Worm (Caenorhabditis elegans) whole organism, early embryonic: ENCODE results near the gene ife-3.

Source experiments
- B0310.2 ChIP-seq: sonication (generic microtip); optimal IDR thresholded peaks from 2 replicates; lab custom pipeline; 2016; ENCODE audit warnings: mild to moderate bottlenecking, missing genetic modification characterization, missing compliant biosample characterization
- F13C5.2 ChIP-seq: sonication (generic microtip); optimal IDR thresholded peaks from 2 replicates; lab custom pipeline; 2017; ENCODE audit warnings: mild to moderate bottlenecking, missing genetic modification characterization, inconsistent platforms, missing compliant biosample characterization
- aly-1 ChIP-seq: sonication (generic microtip); optimal IDR thresholded peaks from 2 replicates; lab custom pipeline; 2016; ENCODE audit warnings: missing genetic modification characterization, missing compliant biosample characterization
- ama-1 ChIP-seq: fragments of 150-350 bp; optimal IDR thresholded peaks from 2 replicates; lab custom pipeline; 2014
- ceh-13 ChIP-seq: fragments of 200-800 bp; sonication (Bioruptor generic); optimal IDR thresholded peaks from 2 replicates; lab custom pipeline; 2018; ENCODE audit warnings: mild to moderate bottlenecking, missing genetic modification characterization, missing compliant biosample characterization
- ceh-36 ChIP-seq: sonication (generic microtip); optimal IDR thresholded peaks from 2 replicates; lab custom pipeline; 2016; ENCODE audit warnings: missing genetic modification characterization, inconsistent platforms, missing compliant biosample characterization
- ets-7 ChIP-seq: sonication (generic microtip); optimal IDR thresholded peaks from 2 replicates; lab custom pipeline; 2016; ENCODE audit warnings: missing genotype, missing genetic modification characterization, missing compliant biosample characterization
- flt-1 ChIP-seq: fragments of 200-800 bp; sonication (Bioruptor generic); IDR thresholded peaks from 2 replicates; pipeline ENCODE4 v1.3.6; 2022; ENCODE audit warnings: missing genetic modification characterization, missing compliant biosample characterization
- hmbx-1 ChIP-seq: sonication (generic microtip); optimal IDR thresholded peaks from 2 replicates; lab custom pipeline; 2016; ENCODE audit warnings: mild to moderate bottlenecking, missing genetic modification characterization, missing compliant biosample characterization
- hmg-4 ChIP-seq: fragments of 200-800 bp; sonication (Bioruptor generic); optimal IDR thresholded peaks from 2 replicates; lab custom pipeline; 2018; ENCODE audit warnings: mild to moderate bottlenecking, missing genetic modification characterization, missing compliant biosample characterization
- hnd-1 ChIP-seq: sonication (generic microtip); optimal IDR thresholded peaks from 2 replicates; lab custom pipeline; 2016; ENCODE audit warnings: missing genetic modification characterization, missing compliant biosample characterization
- pes-1 ChIP-seq: fragments of 200-800 bp; sonication (Bioruptor generic); IDR thresholded peaks from 2 replicates; pipeline ENCODE4 v1.3.6; 2022; ENCODE audit warnings: missing genetic modification reagents, missing genetic modification characterization, missing compliant biosample characterization
- scrt-1 ChIP-seq: fragments of 200-800 bp; sonication (Bioruptor generic); IDR thresholded peaks from 2 replicates; pipeline ENCODE4 v1.3.6; 2022; ENCODE audit warnings: missing genetic modification characterization, missing compliant biosample characterization
- sea-1 ChIP-seq: fragments of 200-800 bp; sonication (Bioruptor generic); conservative IDR thresholded peaks from 2 replicates; pipeline ENCODE4 v1.3.6; 2022; ENCODE audit warnings: missing genetic modification characterization, missing compliant biosample characterization
- tbx-11 ChIP-seq: fragments of 200-800 bp; sonication (Bioruptor generic); IDR thresholded peaks from 2 replicates; pipeline ENCODE4 v1.3.6; 2022; ENCODE audit warnings: missing genetic modification characterization, missing compliant biosample characterization
- tbx-37 ChIP-seq: fragments of 200-800 bp; sonication (Bioruptor generic); conservative IDR thresholded peaks from 2 replicates; pipeline ENCODE4 v1.3.6; 2022; ENCODE audit warnings: missing genetic modification reagents, missing genetic modification characterization, missing compliant biosample characterization
- tra-4 ChIP-seq: sonication (generic microtip); optimal IDR thresholded peaks from 2 replicates; lab custom pipeline; 2017; ENCODE audit warnings: missing genetic modification characterization, missing compliant biosample characterization

Gene ife-3

DNA sequence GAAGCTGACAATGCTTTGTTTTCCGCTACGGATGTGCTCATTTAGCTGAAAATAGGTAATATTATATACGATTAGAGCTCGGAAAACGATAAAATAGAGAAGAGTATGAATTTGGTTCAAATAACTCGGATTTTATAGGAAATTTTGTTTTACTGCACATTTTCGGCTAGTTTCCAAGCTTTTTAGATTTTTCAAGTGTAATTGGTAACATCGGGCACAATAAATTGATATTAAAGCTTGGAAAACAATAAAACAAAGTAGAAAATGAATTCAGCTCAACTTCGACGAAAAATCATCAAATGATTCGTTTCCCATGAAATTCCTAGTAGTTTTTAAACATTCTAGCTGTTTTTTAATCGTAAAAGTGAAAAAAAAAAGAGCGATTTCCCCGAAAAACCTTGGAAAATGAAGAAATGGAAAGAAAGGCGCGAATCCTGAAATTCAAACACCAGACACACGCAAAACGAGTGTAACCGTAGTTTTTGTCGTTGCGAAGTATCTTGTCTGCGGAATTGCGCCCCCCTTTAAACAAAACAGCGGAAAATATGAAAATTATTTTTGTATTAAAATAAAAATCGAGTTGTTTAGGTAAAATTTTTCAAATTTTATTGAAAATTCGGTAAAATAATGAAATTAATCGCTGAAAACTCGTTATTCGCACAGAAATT is at the start of gene ife-3:
ife-3 (minus strand) TSS at position 51 of the 668 bp plus-strand sequence.
- no peak for TF ChIP-seq scrt-1

ce11 chrV:55946-56345 is 48.3 kb upstream of the ife-3 start, which contains the start of gene srt-52:
TSS of gene srt-52 (minus strand) at chrV:56046.
- TF ChIP-seq aly-1 (tag; lab: Kevin White, UChicago): no peak
- TF ChIP-seq tra-4 (tag; lab: Kevin White, UChicago): no peak
- TF ChIP-seq ets-7 (tag; lab: Kevin White, UChicago): no peak
- TF ChIP-seq flt-1 (GFP tag; lab: Robert Waterston, UW): no peak
- no peak for TF ChIP-seq tbx-37 (GFP tag; lab: Robert Waterston, UW)
- no peak for TF ChIP-seq F13C5.2 (tag; lab: Kevin White, UChicago)
- TF ChIP-seq ama-1 (lab: Kevin White, UChicago): no peak
- TF ChIP-seq sea-1 (GFP tag; lab: Robert Waterston, UW): no peak
- no peak for TF ChIP-seq tbx-11
- no peak for TF ChIP-seq pes-1
- no peak for TF ChIP-seq hnd-1 (tag; lab: Kevin White, UChicago)
- no peak for TF ChIP-seq B0310.2 (tag; lab: Kevin White, UChicago)
- TF ChIP-seq hmg-4: no peak
- TF ChIP-seq scrt-1: no peak
- TF ChIP-seq hmbx-1 (tag; lab: Kevin White, UChicago): no peak
- no peak for TF ChIP-seq ceh-13 (GFP tag; lab: Kevin White, UChicago)
- TF ChIP-seq ceh-36: no peak

- TF ChIP-seq hnd-1 (tag; lab: Kevin White, UChicago): peak; percentile 52
- TF ChIP-seq scrt-1: peak; percentile 82
- peak; percentile 72 for TF ChIP-seq ets-7 (tag; lab: Kevin White, UChicago)
- TF ChIP-seq F13C5.2 (tag; lab: Kevin White, UChicago): peak; percentile 65
- peak; percentile 71 for TF ChIP-seq ceh-36
- TF ChIP-seq ceh-13 (GFP tag; lab: Kevin White, UChicago): peak; percentile 60
- TF ChIP-seq hmbx-1 (tag; lab: Kevin White, UChicago): no peak
- TF ChIP-seq aly-1 (tag; lab: Kevin White, UChicago): peak; percentile 70
- TF ChIP-seq tbx-37 (GFP tag; lab: Robert Waterston, UW): peak; percentile 73
- peak; percentile 73; the same call in 1 of the 2 replicates for TF ChIP-seq sea-1 (GFP tag; lab: Robert Waterston, UW)
- TF ChIP-seq tbx-11: peak; percentile 77
- peak; percentile 75; the same call in 1 of the 2 replicates for TF ChIP-seq flt-1 (GFP tag; lab: Robert Waterston, UW)
- TF ChIP-seq B0310.2 (tag; lab: Kevin White, UChicago): peak; percentile 51
- no peak for TF ChIP-seq ama-1 (lab: Kevin White, UChicago)
- TF ChIP-seq hmg-4: peak; percentile 75
- TF ChIP-seq tra-4 (tag; lab: Kevin White, UChicago): no peak
- TF ChIP-seq pes-1: peak; percentile 75
Observed at ce11 chrV:53286-53685, 45.7 kb upstream of the ife-3 start.

DNA sequence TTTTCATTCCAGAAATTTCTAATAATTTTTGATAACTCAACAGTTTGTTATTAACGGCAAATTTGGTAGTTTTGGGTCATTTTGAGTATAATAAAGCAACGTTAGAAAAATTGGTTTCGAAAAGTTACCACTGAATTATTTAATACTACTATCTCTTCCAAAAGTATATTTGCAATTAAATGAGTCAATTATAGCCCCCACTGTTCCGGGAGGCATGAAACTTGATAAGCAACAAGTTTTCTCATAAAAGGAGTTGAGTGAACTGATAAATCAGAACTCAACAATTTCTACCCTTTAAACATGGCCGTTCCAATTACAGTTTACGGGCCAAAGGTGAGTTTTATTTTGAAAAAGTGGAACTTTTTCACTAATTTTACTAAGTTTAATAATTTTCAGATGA is 41.0 kb upstream of the ife-3 start, which contains the start of gene B0348.1:
B0348.1 (plus strand) TSS at position 301 of the 400 bp plus-strand sequence.
- TF ChIP-seq ceh-13 (GFP tag; lab: Kevin White, UChicago) (no peak), tbx-37 (GFP tag; lab: Robert Waterston, UW) (no peak), F13C5.2 (tag; lab: Kevin White, UChicago) (no peak), scrt-1 (no peak)

DNA sequence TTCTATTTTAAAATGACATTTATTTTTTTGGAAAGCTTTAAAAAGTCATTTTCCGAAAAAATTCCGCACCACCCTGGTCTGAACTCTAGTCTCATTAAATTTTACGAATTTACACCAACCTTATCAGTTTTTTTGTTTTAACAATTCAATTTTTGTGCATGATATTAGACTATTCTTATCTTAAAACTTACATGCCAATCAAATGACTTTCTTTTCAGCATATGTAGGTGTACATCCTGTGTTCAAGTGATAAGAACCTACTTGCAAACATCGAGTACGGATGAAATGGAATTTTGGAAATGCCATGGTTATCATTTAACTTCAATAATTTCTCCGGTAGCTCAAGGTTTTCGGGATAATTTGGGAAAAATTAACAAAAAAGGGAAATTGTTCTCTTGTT is 40.2 kb upstream of the ife-3 start:
- TF ChIP-seq pes-1 (no peak), hmg-4 (no peak), tbx-11 (no peak), scrt-1 (no peak), tra-4 (tag; lab: Kevin White, UChicago) (no peak), ceh-13 (GFP tag; lab: Kevin White, UChicago) (no peak), ceh-36 (no peak), ama-1 (lab: Kevin White, UChicago) (no peak), tbx-37 (GFP tag; lab: Robert Waterston, UW) (no peak), flt-1 (GFP tag; lab: Robert Waterston, UW) (no peak), hnd-1 (tag; lab: Kevin White, UChicago) (no peak), ets-7 (tag; lab: Kevin White, UChicago) (no peak), hmbx-1 (tag; lab: Kevin White, UChicago) (no peak)

DNA sequence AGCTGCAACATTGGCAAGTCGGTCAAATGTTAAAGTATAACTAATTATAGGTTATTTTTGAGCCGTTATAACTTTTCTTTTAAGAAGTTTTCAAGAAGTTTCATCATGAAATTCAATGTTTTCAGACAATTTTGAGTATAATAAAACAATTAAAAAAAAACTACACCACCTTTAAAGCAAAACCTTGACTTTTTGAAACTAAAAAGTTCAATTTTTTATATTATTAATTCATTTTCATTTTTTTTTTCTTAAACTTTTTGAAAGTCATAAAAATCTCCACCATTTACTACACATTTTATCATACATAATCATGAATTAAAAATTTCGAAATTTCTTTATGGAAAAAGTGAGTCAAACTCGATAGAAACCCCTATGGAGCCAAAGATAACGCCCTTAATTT is 37.4 kb upstream of the ife-3 start, which contains the start of gene B0348.2:
B0348.2 (plus strand) TSS at position 301 of the 400 bp plus-strand sequence.
- TF ChIP-seq ceh-13 (GFP tag; lab: Kevin White, UChicago): no peak
- no peak for TF ChIP-seq flt-1 (GFP tag; lab: Robert Waterston, UW)
- no peak for TF ChIP-seq pes-1
- TF ChIP-seq hmbx-1 (tag; lab: Kevin White, UChicago): no peak
- TF ChIP-seq hnd-1 (tag; lab: Kevin White, UChicago): no peak
- TF ChIP-seq F13C5.2 (tag; lab: Kevin White, UChicago): no peak
- TF ChIP-seq tbx-37 (GFP tag; lab: Robert Waterston, UW): no peak
- no peak for TF ChIP-seq tra-4 (tag; lab: Kevin White, UChicago)
- no peak for TF ChIP-seq ceh-36
- no peak for TF ChIP-seq B0310.2 (tag; lab: Kevin White, UChicago)
- no peak for TF ChIP-seq ama-1 (lab: Kevin White, UChicago)
- no peak for TF ChIP-seq hmg-4

ce11 chrV:44026-44425 is 36.4 kb upstream of the ife-3 start:
- TF ChIP-seq tra-4 (tag; lab: Kevin White, UChicago) (no peak), ceh-36 (no peak), aly-1 (tag; lab: Kevin White, UChicago) (no peak), tbx-11 (no peak), ceh-13 (GFP tag; lab: Kevin White, UChicago) (no peak), pes-1 (no peak), ama-1 (lab: Kevin White, UChicago) (no peak), F13C5.2 (tag; lab: Kevin White, UChicago) (no peak), sea-1 (GFP tag; lab: Robert Waterston, UW) (no peak), flt-1 (GFP tag; lab: Robert Waterston, UW) (no peak), tbx-37 (GFP tag; lab: Robert Waterston, UW) (no peak), hmg-4 (no peak), B0310.2 (tag; lab: Kevin White, UChicago) (no peak), scrt-1 (no peak), ets-7 (tag; lab: Kevin White, UChicago) (no peak), hmbx-1 (tag; lab: Kevin White, UChicago) (no peak), hnd-1 (tag; lab: Kevin White, UChicago) (no peak)
